Fruit fly (Drosophila melanogaster) whole organism, wandering third instar larva: ENCODE measurements around the gene CG5214.

Experiments
- Abd-B ChIP-seq: fragments of >200 bp; optimal IDR thresholded peaks from 2 replicates; lab custom pipeline; 2017; ENCODE audit warnings: missing biosample characterization, missing genetic modification characterization
- CG32264 ChIP-seq: fragments of 200-800 bp; sonication (Bioruptor generic); optimal IDR thresholded peaks from 2 replicates; lab custom pipeline; 2016; ENCODE audit warnings: missing biosample characterization, missing genetic modification characterization
- CG9705 ChIP-seq: fragments of 200-800 bp; sonication (Bioruptor generic); optimal IDR thresholded peaks from 2 replicates; lab custom pipeline; 2018; ENCODE audit warnings: missing biosample characterization, mild to moderate bottlenecking, missing genetic modification characterization
- CrebA ChIP-seq: fragments of 200-800 bp; sonication (Bioruptor generic); optimal IDR thresholded peaks from 2 replicates; lab custom pipeline; 2016; ENCODE audit warnings: missing biosample characterization, mild to moderate bottlenecking, missing genetic modification characterization, borderline replicate concordance
- Dfd ChIP-seq: fragments of >200 bp; optimal IDR thresholded peaks from 2 replicates; lab custom pipeline; 2017; ENCODE audit warnings: missing biosample characterization, missing genetic modification characterization
- Dif ChIP-seq: fragments of 200-275, 200-300 bp; sonication (Bioruptor generic); optimal IDR thresholded peaks from 2 replicates; lab custom pipeline; 2018; ENCODE audit warnings: missing biosample characterization, missing genetic modification characterization; ENCODE audit not compliant: partially characterized antibody
- GATAd ChIP-seq: sonication (Bioruptor generic); optimal IDR thresholded peaks from 2 replicates; lab custom pipeline; 2016; ENCODE audit warnings: missing biosample characterization, missing genetic modification characterization
- HLH106 ChIP-seq: fragments of 200-800 bp; optimal IDR thresholded peaks from 3 replicates; lab custom pipeline; 2019; ENCODE audit warnings: missing biosample characterization, mild to moderate bottlenecking, missing genetic modification characterization, moderate library complexity
- Hnf4 ChIP-seq: fragments of 200-800 bp; sonication (Bioruptor generic); optimal IDR thresholded peaks from 2 replicates; lab custom pipeline; 2016; ENCODE audit warnings: missing biosample characterization, mild to moderate bottlenecking, missing genetic modification characterization
- Hr78 ChIP-seq: fragments of >200 bp; optimal IDR thresholded peaks from 2 replicates; lab custom pipeline; 2017; ENCODE audit warnings: missing biosample characterization, missing genetic modification characterization
- Hr83 ChIP-seq: fragments of 200-300 bp; sonication (Bioruptor generic); optimal IDR thresholded peaks from 2 replicates; lab custom pipeline; 2016; ENCODE audit warnings: missing biosample characterization, mild to moderate bottlenecking, missing genetic modification characterization, moderate library complexity; ENCODE audit not compliant: poor library complexity, severe bottlenecking
- Jra ChIP-seq: sonication (Bioruptor generic); optimal IDR thresholded peaks from 2 replicates; lab custom pipeline; 2016; ENCODE audit warnings: missing biosample characterization, missing genetic modification characterization
- Mio ChIP-seq: sonication (Bioruptor generic); optimal IDR thresholded peaks from 2 replicates; lab custom pipeline; 2016; ENCODE audit warnings: missing biosample characterization, missing genetic modification characterization
- Myc ChIP-seq: fragments of >200 bp; optimal IDR thresholded peaks from 2 replicates; lab custom pipeline; 2017
- N ChIP-seq: fragments of >200 bp; optimal IDR thresholded peaks from 2 replicates; lab custom pipeline; 2018; ENCODE audit warnings: missing biosample characterization, missing external identifiers, missing genetic modification characterization
- OdsH ChIP-seq: fragments of 200-800 bp; sonication (Bioruptor generic); optimal IDR thresholded peaks from 2 replicates; lab custom pipeline; 2016; ENCODE audit warnings: missing biosample characterization, mild to moderate bottlenecking, missing genetic modification characterization
- Rel ChIP-seq, 2 experiments: fragments of 200-800 bp; sonication (Bioruptor generic) in 1 of 2; optimal IDR thresholded peaks; 2 replicates in 1 of 2; 3 replicates in 1 of 2; lab custom pipeline; 2016 to 2019; ENCODE audit warnings: mild to moderate bottlenecking in 2 of 2, missing biosample characterization in 2 of 2, missing genetic modification characterization in 2 of 2, moderate library complexity in 1 of 2
- Sp1 ChIP-seq: fragments of 200-800 bp; sonication (Bioruptor generic); optimal IDR thresholded peaks from 3 replicates; lab custom pipeline; 2019; ENCODE audit warnings: missing biosample characterization, mild to moderate bottlenecking, missing genetic modification characterization, moderate library complexity
- Vsx2 ChIP-seq: fragments of 200-300, 225-300 bp; sonication (Bioruptor generic); optimal IDR thresholded peaks from 2 replicates; lab custom pipeline; 2018; ENCODE audit warnings: missing biosample characterization, missing genetic modification characterization; ENCODE audit not compliant: partially characterized antibody
- br ChIP-seq: fragments of 200-800 bp; sonication (Bioruptor generic); optimal IDR thresholded peaks from 2 replicates; lab custom pipeline; 2016; ENCODE audit warnings: missing biosample characterization, missing genetic modification characterization
- brk ChIP-seq: fragments of 200-800 bp; sonication (Bioruptor generic); optimal IDR thresholded peaks from 2 replicates; lab custom pipeline; 2016; ENCODE audit warnings: missing biosample characterization, mild to moderate bottlenecking, missing genetic modification characterization
- dl ChIP-seq, 2 experiments: fragments of 175-275, 200-275 bp in 1 of 2; fragments of 200-275 bp in 1 of 2; sonication (Bioruptor generic); optimal IDR thresholded peaks; lab custom pipeline; 2018; ENCODE audit warnings: mild to moderate bottlenecking in 2 of 2, missing biosample characterization in 2 of 2, missing genetic modification characterization in 2 of 2, moderate library complexity in 2 of 2; ENCODE audit not compliant: partially characterized antibody in 2 of 2, insufficient read depth in 1 of 2
- dmrt93B ChIP-seq: fragments of 200-800 bp; sonication (Bioruptor generic); optimal IDR thresholded peaks from 2 replicates; lab custom pipeline; 2018; ENCODE audit warnings: missing biosample characterization, mild to moderate bottlenecking, missing genetic modification characterization
- dsf ChIP-seq: sonication (Bioruptor generic); optimal IDR thresholded peaks from 2 replicates; lab custom pipeline; 2016; ENCODE audit warnings: missing biosample characterization, missing genetic modification characterization, borderline replicate concordance
- ey ChIP-seq: fragments of 200-800 bp; sonication (Bioruptor generic); optimal IDR thresholded peaks from 2 replicates; lab custom pipeline; 2016; ENCODE audit warnings: missing biosample characterization, missing genetic modification characterization
- foxo ChIP-seq, 2 experiments: fragments of 200-800 bp; sonication (Bioruptor generic); optimal IDR thresholded peaks; 2 replicates in 1 of 2; 3 replicates in 1 of 2; lab custom pipeline; 2016 to 2017; ENCODE audit warnings: missing biosample characterization in 2 of 2, missing genetic modification characterization in 2 of 2
- fru ChIP-seq: fragments of 200-800 bp; sonication (Bioruptor generic); optimal IDR thresholded peaks from 3 replicates; lab custom pipeline; 2016; ENCODE audit warnings: missing biosample characterization, mild to moderate bottlenecking, missing genetic modification characterization
- h ChIP-seq: fragments of 200-800 bp; sonication (Bioruptor generic); optimal IDR thresholded peaks from 3 replicates; lab custom pipeline; 2016; ENCODE audit warnings: missing biosample characterization, mild to moderate bottlenecking, missing genetic modification characterization
- jim ChIP-seq: fragments of 175-275, 200-325 bp; sonication (Bioruptor generic); optimal IDR thresholded peaks from 2 replicates; lab custom pipeline; 2016; ENCODE audit warnings: missing biosample characterization, mild to moderate bottlenecking, missing genetic modification characterization
- lola ChIP-seq: fragments of >200 bp; optimal IDR thresholded peaks from 2 replicates; lab custom pipeline; 2017; ENCODE audit warnings: missing biosample characterization, missing genetic modification characterization
- pan ChIP-seq: fragments of >200 bp; optimal IDR thresholded peaks from 2 replicates; lab custom pipeline; 2017
- psq ChIP-seq: fragments of 200-800 bp; sonication (Bioruptor generic); optimal IDR thresholded peaks from 3 replicates; lab custom pipeline; 2017; ENCODE audit warnings: missing biosample characterization, mild to moderate bottlenecking, missing genetic modification characterization, moderate library complexity
- rgr ChIP-seq: fragments of 200-800 bp; sonication (Bioruptor generic); optimal IDR thresholded peaks from 3 replicates; lab custom pipeline; 2016; ENCODE audit warnings: missing biosample characterization, mild to moderate bottlenecking, missing genetic modification characterization
- sage ChIP-seq: fragments of 200-800 bp; sonication (Bioruptor generic); optimal IDR thresholded peaks from 2 replicates; lab custom pipeline; 2016; ENCODE audit warnings: missing biosample characterization, mild to moderate bottlenecking, missing genetic modification characterization
- sv ChIP-seq: fragments of 200-800 bp; sonication (Bioruptor generic); optimal IDR thresholded peaks from 3 replicates; lab custom pipeline; 2016; ENCODE audit warnings: missing biosample characterization, missing genetic modification characterization
- tai ChIP-seq: sonication (Bioruptor generic); optimal IDR thresholded peaks from 2 replicates; lab custom pipeline; 2016; ENCODE audit warnings: missing biosample characterization, missing genetic modification characterization
- usp ChIP-seq: fragments of >200 bp; optimal IDR thresholded peaks from 2 replicates; lab custom pipeline; 2017; ENCODE audit warnings: missing biosample characterization, missing genetic modification characterization
- woc ChIP-seq: sonication (Bioruptor generic); optimal IDR thresholded peaks from 2 replicates; lab custom pipeline; 2016; ENCODE audit warnings: missing biosample characterization, mild to moderate bottlenecking, missing genetic modification characterization

CG5214 gene

DNA sequence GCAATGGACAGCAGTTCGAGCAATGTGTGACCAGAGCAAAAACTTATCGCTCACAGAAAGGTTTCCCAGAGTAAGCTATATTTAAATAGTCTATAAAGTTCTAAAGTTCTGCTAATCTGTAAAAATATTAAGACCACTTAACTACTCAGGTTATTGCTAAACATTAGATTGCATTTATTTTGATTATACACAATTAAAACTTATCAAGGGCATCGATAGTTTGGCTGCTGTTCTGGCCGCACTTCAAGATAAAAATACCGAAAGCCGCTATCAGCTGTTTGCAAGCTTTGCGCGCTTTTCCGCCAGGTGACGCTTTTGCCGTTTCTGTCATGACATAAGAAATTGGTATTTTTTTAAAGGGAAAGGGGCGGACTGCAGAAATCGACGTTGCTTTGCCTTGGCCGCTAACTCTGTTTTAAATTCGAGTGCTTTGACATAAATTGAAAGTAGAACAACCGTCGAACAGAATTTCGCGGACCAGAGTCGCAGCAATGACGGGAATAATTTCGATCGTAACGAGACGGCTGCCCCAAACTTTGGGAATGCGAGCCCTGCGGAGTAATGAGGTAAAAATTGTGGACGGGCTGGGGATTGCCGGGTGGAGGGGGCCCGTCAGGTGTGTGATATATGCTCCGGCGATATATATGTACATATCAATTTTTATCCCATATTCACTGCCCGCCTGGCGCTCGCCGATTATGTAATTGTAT lies at the start of gene CG5214, which contains the start of gene CG17734:
TSS of gene CG5214 (plus strand) at position 352 of the 710 bp plus-strand sequence.
TSS of gene CG17734 (minus strand) at position 49 of the 710 bp plus-strand sequence.
- no peak for TF ChIP-seq Mio (GFP tag; lab: Kevin White, UChicago)
- TF ChIP-seq Hr78 (GFP tag; lab: Kevin White, UChicago): no peak
- TF ChIP-seq foxo (GFP tag; optimal IDR thresholded peaks at IDR 0.05; lab: Kevin White, UChicago): no peak
- TF ChIP-seq CG9705 (GFP tag; lab: Kevin White, UChicago): no peak
- TF ChIP-seq usp (GFP tag; lab: Kevin White, UChicago): no peak
- TF ChIP-seq rgr (GFP tag; lab: Kevin White, UChicago): peak; percentile 37
- no peak for TF ChIP-seq lola (GFP tag; lab: Kevin White, UChicago)
- TF ChIP-seq fru (GFP tag; lab: Kevin White, UChicago): peak; percentile 49
- no peak for TF ChIP-seq tai (GFP tag; lab: Kevin White, UChicago)
- no peak for TF ChIP-seq psq (GFP tag; lab: Kevin White, UChicago)
- TF ChIP-seq brk (GFP tag; lab: Kevin White, UChicago): no peak
- TF ChIP-seq dl (GFP tag; optimal IDR thresholded peaks at IDR 0.05; lab: Kevin White, UChicago; ENCODE audit: insufficient read depth in 1 of 2, partially characterized antibody in 2 of 2): no peak
- no peak for TF ChIP-seq sage (GFP tag; lab: Kevin White, UChicago)
- TF ChIP-seq Myc (lab: Kevin White, UChicago): peak; percentile 73
- TF ChIP-seq woc (GFP tag; lab: Kevin White, UChicago): no peak
- no peak for TF ChIP-seq Dif (GFP tag; lab: Kevin White, UChicago)
- no peak for TF ChIP-seq Rel (GFP tag; optimal IDR thresholded peaks at IDR 0.05; lab: Kevin White, UChicago)
- no peak for TF ChIP-seq Rel (tag; optimal IDR thresholded peaks at IDR 0.05; lab: Kevin White, UChicago)
- TF ChIP-seq CrebA (GFP tag; lab: Kevin White, UChicago): no peak
- TF ChIP-seq CG32264 (GFP tag; lab: Kevin White, UChicago): peak; percentile 28
- TF ChIP-seq N (GFP tag; lab: Kevin White, UChicago): no peak
- TF ChIP-seq Hnf4 (GFP tag; lab: Kevin White, UChicago): no peak
- TF ChIP-seq dsf (GFP tag; lab: Kevin White, UChicago): peak; percentile 24
- peak; percentile 65 for TF ChIP-seq Hr83 (GFP tag; lab: Kevin White, UChicago)
- no peak for TF ChIP-seq Abd-B (GFP tag; lab: Kevin White, UChicago)
- no peak for TF ChIP-seq Dfd (GFP tag; lab: Kevin White, UChicago)
- TF ChIP-seq OdsH (GFP tag; lab: Kevin White, UChicago): no peak
- no peak for TF ChIP-seq Vsx2 (GFP tag; lab: Kevin White, UChicago)
- peak; percentile 32 for TF ChIP-seq Sp1
- no peak for TF ChIP-seq dmrt93B
- peak; percentile 40 for TF ChIP-seq Jra (GFP tag; lab: Kevin White, UChicago)
- no peak for TF ChIP-seq br (GFP tag; lab: Kevin White, UChicago)
- TF ChIP-seq sv: peak; percentile 26
- no peak for TF ChIP-seq HLH106
- TF ChIP-seq GATAd: no peak
- TF ChIP-seq h: peak; percentile 46
- no peak for TF ChIP-seq pan
- no peak for TF ChIP-seq ey (GFP tag; lab: Kevin White, UChicago)
- no peak for TF ChIP-seq jim (GFP tag; lab: Kevin White, UChicago)

DNA sequence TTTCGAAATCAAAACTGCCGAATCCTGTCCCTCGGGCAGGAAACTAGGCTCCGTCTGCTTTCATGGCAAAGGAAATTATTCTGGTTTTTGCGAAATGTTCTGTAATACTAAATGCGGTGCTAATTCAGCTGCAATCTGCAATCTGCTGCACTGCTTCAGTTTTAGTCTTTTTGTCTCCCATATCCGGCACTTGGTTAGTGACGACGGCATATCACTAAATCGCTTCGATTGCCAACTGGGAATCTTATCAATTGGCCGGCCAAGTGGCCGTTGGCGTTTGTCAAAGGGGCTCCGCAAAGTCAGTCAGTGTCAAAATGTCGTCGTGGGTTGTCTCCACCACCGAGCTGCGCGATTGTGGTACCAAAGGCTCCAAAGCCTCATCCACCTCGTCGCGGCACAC lies 48.3 kb upstream of the CG5214 start, which contains the start of gene CG18577:
TSS of gene CG18577 (plus strand) at position 301 of the 400 bp plus-strand sequence.
- TF ChIP-seq dl (GFP tag; optimal IDR thresholded peaks at IDR 0.05; lab: Kevin White, UChicago; ENCODE audit: insufficient read depth in 1 of 2, partially characterized antibody in 2 of 2) (no peak), ey (GFP tag; lab: Kevin White, UChicago) (no peak), lola (GFP tag; lab: Kevin White, UChicago) (no peak), Abd-B (GFP tag; lab: Kevin White, UChicago) (no peak), dsf (GFP tag; lab: Kevin White, UChicago) (no peak), N (GFP tag; lab: Kevin White, UChicago) (no peak), Jra (GFP tag; lab: Kevin White, UChicago) (no peak), tai (GFP tag; lab: Kevin White, UChicago) (no peak), Hnf4 (GFP tag; lab: Kevin White, UChicago) (no peak), woc (GFP tag; lab: Kevin White, UChicago) (no peak), Vsx2 (GFP tag; lab: Kevin White, UChicago) (no peak), OdsH (GFP tag; lab: Kevin White, UChicago) (no peak), Myc (lab: Kevin White, UChicago) (no peak), CrebA (GFP tag; lab: Kevin White, UChicago) (no peak), h (no peak), Mio (GFP tag; lab: Kevin White, UChicago) (no peak), Dif (GFP tag; lab: Kevin White, UChicago) (no peak), usp (GFP tag; lab: Kevin White, UChicago) (no peak), fru (GFP tag; lab: Kevin White, UChicago) (no peak)
